Fruit fly (Drosophila melanogaster) whole organism, wandering third instar larva: ENCODE measurements around the gene CG33932.

Experiments used
- CG32264 ChIP-seq: fragments of 200-800 bp; sonication (Bioruptor generic); optimal IDR thresholded peaks from 2 replicates; lab custom pipeline; 2016; ENCODE audit warnings: missing biosample characterization, missing genetic modification characterization
- CrebA ChIP-seq: fragments of 200-800 bp; sonication (Bioruptor generic); optimal IDR thresholded peaks from 2 replicates; lab custom pipeline; 2016; ENCODE audit warnings: missing biosample characterization, mild to moderate bottlenecking, missing genetic modification characterization, borderline replicate concordance
- Dfd ChIP-seq: fragments of >200 bp; optimal IDR thresholded peaks from 2 replicates; lab custom pipeline; 2017; ENCODE audit warnings: missing biosample characterization, missing genetic modification characterization
- Dif ChIP-seq: fragments of 200-275, 200-300 bp; sonication (Bioruptor generic); optimal IDR thresholded peaks from 2 replicates; lab custom pipeline; 2018; ENCODE audit warnings: missing biosample characterization, missing genetic modification characterization; ENCODE audit not compliant: partially characterized antibody
- GATAd ChIP-seq: sonication (Bioruptor generic); optimal IDR thresholded peaks from 2 replicates; lab custom pipeline; 2016; ENCODE audit warnings: missing biosample characterization, missing genetic modification characterization
- Hnf4 ChIP-seq: fragments of 200-800 bp; sonication (Bioruptor generic); optimal IDR thresholded peaks from 2 replicates; lab custom pipeline; 2016; ENCODE audit warnings: missing biosample characterization, mild to moderate bottlenecking, missing genetic modification characterization
- Hr78 ChIP-seq: fragments of >200 bp; optimal IDR thresholded peaks from 2 replicates; lab custom pipeline; 2017; ENCODE audit warnings: missing biosample characterization, missing genetic modification characterization
- Hr83 ChIP-seq: fragments of 200-300 bp; sonication (Bioruptor generic); optimal IDR thresholded peaks from 2 replicates; lab custom pipeline; 2016; ENCODE audit warnings: missing biosample characterization, mild to moderate bottlenecking, missing genetic modification characterization, moderate library complexity; ENCODE audit not compliant: poor library complexity, severe bottlenecking
- Jra ChIP-seq: sonication (Bioruptor generic); optimal IDR thresholded peaks from 2 replicates; lab custom pipeline; 2016; ENCODE audit warnings: missing biosample characterization, missing genetic modification characterization
- Myc ChIP-seq: fragments of >200 bp; optimal IDR thresholded peaks from 2 replicates; lab custom pipeline; 2017
- Rel ChIP-seq, 2 experiments: fragments of 200-800 bp; sonication (Bioruptor generic) in 1 of 2; optimal IDR thresholded peaks; 2 replicates in 1 of 2; 3 replicates in 1 of 2; lab custom pipeline; 2016 to 2019; ENCODE audit warnings: mild to moderate bottlenecking in 2 of 2, missing biosample characterization in 2 of 2, missing genetic modification characterization in 2 of 2, moderate library complexity in 1 of 2
- Sp1 ChIP-seq: fragments of 200-800 bp; sonication (Bioruptor generic); optimal IDR thresholded peaks from 3 replicates; lab custom pipeline; 2019; ENCODE audit warnings: missing biosample characterization, mild to moderate bottlenecking, missing genetic modification characterization, moderate library complexity
- Vsx2 ChIP-seq: fragments of 200-300, 225-300 bp; sonication (Bioruptor generic); optimal IDR thresholded peaks from 2 replicates; lab custom pipeline; 2018; ENCODE audit warnings: missing biosample characterization, missing genetic modification characterization; ENCODE audit not compliant: partially characterized antibody
- dl ChIP-seq, 2 experiments: fragments of 175-275, 200-275 bp in 1 of 2; fragments of 200-275 bp in 1 of 2; sonication (Bioruptor generic); optimal IDR thresholded peaks; lab custom pipeline; 2018; ENCODE audit warnings: mild to moderate bottlenecking in 2 of 2, missing biosample characterization in 2 of 2, missing genetic modification characterization in 2 of 2, moderate library complexity in 2 of 2; ENCODE audit not compliant: partially characterized antibody in 2 of 2, insufficient read depth in 1 of 2
- dsf ChIP-seq: sonication (Bioruptor generic); optimal IDR thresholded peaks from 2 replicates; lab custom pipeline; 2016; ENCODE audit warnings: missing biosample characterization, missing genetic modification characterization, borderline replicate concordance
- ey ChIP-seq: fragments of 200-800 bp; sonication (Bioruptor generic); optimal IDR thresholded peaks from 2 replicates; lab custom pipeline; 2016; ENCODE audit warnings: missing biosample characterization, missing genetic modification characterization
- foxo ChIP-seq, 2 experiments: fragments of 200-800 bp; sonication (Bioruptor generic); optimal IDR thresholded peaks; 2 replicates in 1 of 2; 3 replicates in 1 of 2; lab custom pipeline; 2016 to 2017; ENCODE audit warnings: missing biosample characterization in 2 of 2, missing genetic modification characterization in 2 of 2
- fru ChIP-seq: fragments of 200-800 bp; sonication (Bioruptor generic); optimal IDR thresholded peaks from 3 replicates; lab custom pipeline; 2016; ENCODE audit warnings: missing biosample characterization, mild to moderate bottlenecking, missing genetic modification characterization
- h ChIP-seq: fragments of 200-800 bp; sonication (Bioruptor generic); optimal IDR thresholded peaks from 3 replicates; lab custom pipeline; 2016; ENCODE audit warnings: missing biosample characterization, mild to moderate bottlenecking, missing genetic modification characterization
- jim ChIP-seq: fragments of 175-275, 200-325 bp; sonication (Bioruptor generic); optimal IDR thresholded peaks from 2 replicates; lab custom pipeline; 2016; ENCODE audit warnings: missing biosample characterization, mild to moderate bottlenecking, missing genetic modification characterization
- lola ChIP-seq: fragments of >200 bp; optimal IDR thresholded peaks from 2 replicates; lab custom pipeline; 2017; ENCODE audit warnings: missing biosample characterization, missing genetic modification characterization
- pan ChIP-seq: fragments of >200 bp; optimal IDR thresholded peaks from 2 replicates; lab custom pipeline; 2017
- psq ChIP-seq: fragments of 200-800 bp; sonication (Bioruptor generic); optimal IDR thresholded peaks from 3 replicates; lab custom pipeline; 2017; ENCODE audit warnings: missing biosample characterization, mild to moderate bottlenecking, missing genetic modification characterization, moderate library complexity
- rgr ChIP-seq: fragments of 200-800 bp; sonication (Bioruptor generic); optimal IDR thresholded peaks from 3 replicates; lab custom pipeline; 2016; ENCODE audit warnings: missing biosample characterization, mild to moderate bottlenecking, missing genetic modification characterization
- sage ChIP-seq: fragments of 200-800 bp; sonication (Bioruptor generic); optimal IDR thresholded peaks from 2 replicates; lab custom pipeline; 2016; ENCODE audit warnings: missing biosample characterization, mild to moderate bottlenecking, missing genetic modification characterization
- sv ChIP-seq: fragments of 200-800 bp; sonication (Bioruptor generic); optimal IDR thresholded peaks from 3 replicates; lab custom pipeline; 2016; ENCODE audit warnings: missing biosample characterization, missing genetic modification characterization
- tai ChIP-seq: sonication (Bioruptor generic); optimal IDR thresholded peaks from 2 replicates; lab custom pipeline; 2016; ENCODE audit warnings: missing biosample characterization, missing genetic modification characterization
- usp ChIP-seq: fragments of >200 bp; optimal IDR thresholded peaks from 2 replicates; lab custom pipeline; 2017; ENCODE audit warnings: missing biosample characterization, missing genetic modification characterization

CG33932 gene

DNA sequence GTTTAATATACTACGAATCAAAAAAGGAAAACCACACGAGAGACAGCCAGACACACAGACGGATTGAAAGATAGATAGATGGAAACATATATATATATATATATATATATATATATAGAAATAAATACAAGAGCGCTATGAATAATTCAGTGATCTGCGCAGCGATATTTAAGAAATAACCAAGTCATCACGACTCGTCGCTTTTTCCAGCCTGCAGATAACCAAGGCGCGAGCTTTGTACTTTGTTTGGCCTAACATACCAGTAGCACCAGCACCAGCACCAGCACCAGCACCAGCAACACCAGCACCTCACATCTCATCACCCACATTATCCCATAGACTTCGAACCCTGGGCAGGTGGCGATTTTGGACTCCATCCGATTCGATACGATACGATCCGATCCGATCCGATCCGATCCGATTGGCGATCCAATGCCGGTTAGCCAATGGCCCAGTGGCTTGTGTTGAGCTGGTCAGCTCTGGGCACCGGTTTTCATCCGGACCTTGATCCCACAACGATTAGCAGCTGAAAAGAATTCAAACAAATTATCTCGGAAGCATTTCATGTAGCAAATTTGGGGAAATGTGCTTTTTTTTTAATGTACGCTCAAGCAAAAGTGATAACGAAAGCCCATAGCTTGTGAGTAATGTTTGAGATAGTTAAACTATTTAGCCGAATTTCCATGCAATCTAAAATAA is 10.6 kb downstream of the CG33932 start:
- no peak for TF ChIP-seq usp (GFP tag; lab: Kevin White, UChicago)
- TF ChIP-seq Vsx2 (GFP tag; lab: Kevin White, UChicago) = no peak
- TF ChIP-seq Dfd (GFP tag; lab: Kevin White, UChicago) = no peak
- no peak for TF ChIP-seq Jra
- TF ChIP-seq CrebA (GFP tag; lab: Kevin White, UChicago) = no peak
- no peak for TF ChIP-seq Dif (GFP tag; lab: Kevin White, UChicago)
- TF ChIP-seq Hnf4 (GFP tag; lab: Kevin White, UChicago) = peak; percentile 63
- TF ChIP-seq Rel (GFP tag; optimal IDR thresholded peaks at IDR 0.05; lab: Kevin White, UChicago) = no peak
- peak; percentile 15 for TF ChIP-seq Rel (tag; optimal IDR thresholded peaks at IDR 0.05; lab: Kevin White, UChicago)

DNA sequence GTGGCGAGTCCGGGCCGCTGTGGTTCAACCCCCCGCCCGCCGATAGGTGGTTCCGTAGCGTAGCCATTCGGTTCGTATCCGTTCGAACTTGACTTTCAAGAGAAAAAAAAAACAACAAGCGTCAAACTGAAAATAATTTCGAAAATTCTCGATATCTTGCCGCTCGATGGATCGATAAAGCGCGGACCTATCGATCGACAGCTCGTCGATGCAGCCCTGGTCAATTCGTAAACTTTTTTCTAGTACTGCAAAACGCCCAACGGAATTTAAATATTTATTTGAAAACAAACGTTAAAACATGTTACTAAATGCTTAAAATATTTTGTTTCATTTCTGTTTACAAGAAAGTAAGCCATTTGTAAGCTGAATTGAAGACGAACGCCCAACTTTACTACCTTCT is 17.9 kb downstream of the CG33932 start:
- TF ChIP-seq Hr78 (GFP tag; lab: Kevin White, UChicago) (no peak), CG32264 (GFP tag; lab: Kevin White, UChicago) (no peak), Hr83 (GFP tag; lab: Kevin White, UChicago) (peak; percentile 6), foxo (GFP tag; optimal IDR thresholded peaks at IDR 0.05; lab: Kevin White, UChicago) (peak in 1 of 2 experiments; percentile 18)

DNA sequence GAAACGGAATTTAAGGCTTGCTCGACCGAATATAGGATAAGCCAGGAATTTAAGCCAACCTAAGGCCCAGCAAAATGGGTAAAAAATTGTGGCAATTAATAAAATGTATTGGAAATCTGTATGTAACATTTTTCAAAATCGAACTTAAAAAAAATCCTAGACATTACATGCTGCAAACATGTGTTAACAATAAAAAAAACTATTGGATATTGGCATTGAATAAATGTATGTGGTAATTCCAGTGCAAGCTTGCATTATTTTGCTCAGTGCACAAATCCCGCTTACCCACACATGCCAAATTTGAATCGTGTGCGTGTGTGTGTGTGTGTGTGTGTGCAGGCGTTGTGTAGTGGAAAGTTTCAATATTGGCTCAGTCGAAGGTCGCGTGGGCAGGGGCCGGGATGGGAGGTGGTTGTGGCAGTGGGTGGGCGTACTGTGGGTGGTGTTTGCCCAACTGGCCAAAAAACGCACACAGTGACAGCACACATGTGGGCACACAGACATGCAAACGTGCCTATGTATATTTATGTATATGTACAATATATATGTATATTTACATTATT is 19.3 kb downstream of the CG33932 start:
- TF ChIP-seq ey (GFP tag; lab: Kevin White, UChicago) (peak; percentile 13), fru (GFP tag; lab: Kevin White, UChicago) (peak; percentile 3), Hnf4 (GFP tag; lab: Kevin White, UChicago) (no peak), foxo (GFP tag; optimal IDR thresholded peaks at IDR 0.05; lab: Kevin White, UChicago) (peak in 1 of 2 experiments; percentile 24), h (peak; percentile 12), Jra (no peak), dsf (GFP tag; lab: Kevin White, UChicago) (no peak), rgr (peak; percentile 1)
- TF ChIP-seq, all 38 proteins: peak for 5

DNA sequence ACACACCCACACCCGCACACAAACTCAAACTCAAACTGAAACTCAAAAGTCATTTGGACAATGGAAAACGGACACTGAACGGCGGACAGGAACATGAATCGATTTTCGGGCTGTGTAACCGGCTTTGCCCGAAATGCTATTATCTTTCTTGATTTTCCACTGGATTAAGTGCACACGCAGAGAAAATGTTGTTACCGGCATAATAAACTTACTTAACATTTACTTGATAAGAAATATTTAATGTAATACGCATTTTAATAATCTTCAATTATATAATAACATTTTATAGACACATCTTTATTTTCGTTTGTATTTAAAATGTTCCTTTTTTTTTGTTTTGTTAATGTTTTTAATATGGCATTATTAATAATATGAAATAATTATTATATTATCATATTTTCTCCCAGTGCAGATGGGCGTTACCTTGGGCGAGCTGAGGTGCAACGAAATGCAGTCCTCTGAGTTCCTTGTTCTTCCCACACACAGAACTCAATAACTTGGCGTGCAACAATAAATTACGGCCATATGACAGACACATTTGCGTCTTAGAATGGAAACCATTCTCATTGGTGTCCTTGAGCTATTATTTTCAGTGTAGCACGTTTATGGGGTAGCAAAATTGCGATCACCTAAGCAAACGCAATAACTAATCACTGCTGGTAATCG is 20.7 kb downstream of the CG33932 start, which contains the start of gene CG12702:
Gene CG12702, minus strand, starts transcription at position 51 of the 666 bp plus-strand sequence.
- TF ChIP-seq foxo (GFP tag; optimal IDR thresholded peaks at IDR 0.05; lab: Kevin White, UChicago) = no peak
- TF ChIP-seq ey (GFP tag; lab: Kevin White, UChicago) = no peak
- no peak for TF ChIP-seq Myc (lab: Kevin White, UChicago)
- TF ChIP-seq tai (GFP tag; lab: Kevin White, UChicago) = no peak
- no peak for TF ChIP-seq sv
- TF ChIP-seq dl (GFP tag; optimal IDR thresholded peaks at IDR 0.05; lab: Kevin White, UChicago; ENCODE audit: insufficient read depth in 1 of 2, partially characterized antibody in 2 of 2) = no peak
- TF ChIP-seq Hr83 (GFP tag; lab: Kevin White, UChicago) = no peak
- TF ChIP-seq psq (GFP tag; lab: Kevin White, UChicago) = no peak
- no peak for TF ChIP-seq GATAd (GFP tag; lab: Kevin White, UChicago)
- TF ChIP-seq jim (GFP tag; lab: Kevin White, UChicago) = no peak
- TF ChIP-seq Jra = no peak

DNA sequence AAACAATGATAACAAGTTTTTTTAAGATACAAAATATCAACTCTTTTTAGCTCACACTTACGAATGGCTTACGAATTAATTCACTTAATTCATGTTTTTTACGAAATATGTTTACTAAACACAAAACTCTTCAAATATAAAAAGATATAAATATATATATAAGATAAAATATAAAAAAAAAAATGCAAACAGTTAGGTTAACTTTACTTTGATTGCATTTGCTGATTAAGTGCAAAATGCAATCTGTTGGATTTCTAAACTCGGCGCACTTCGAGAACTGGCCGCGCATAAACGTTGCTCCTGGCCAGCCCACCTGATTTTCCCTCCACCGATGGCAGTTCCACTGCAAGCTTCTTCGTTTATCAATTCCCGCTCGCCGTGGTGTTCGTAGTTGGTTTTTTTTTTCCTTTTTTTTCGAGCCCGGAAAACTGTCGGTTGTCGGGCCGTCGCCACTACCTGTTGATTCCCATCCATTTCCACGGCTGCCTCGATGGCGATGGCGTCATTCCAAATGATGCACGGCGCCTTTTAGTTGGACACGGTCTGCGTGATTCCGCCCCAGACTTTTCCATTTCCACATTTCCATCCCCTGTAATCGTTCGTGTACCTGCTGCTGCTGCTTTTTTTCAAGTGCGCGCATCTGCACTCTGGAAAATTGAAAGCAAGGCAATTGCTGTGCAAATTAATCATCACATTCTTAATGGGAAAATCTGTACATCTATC is 21.4 kb downstream of the CG33932 start:
- no peak for TF ChIP-seq Vsx2 (GFP tag; lab: Kevin White, UChicago)
- no peak for TF ChIP-seq foxo (GFP tag; optimal IDR thresholded peaks at IDR 0.05; lab: Kevin White, UChicago)
- TF ChIP-seq Sp1 (GFP tag; lab: Kevin White, UChicago) = no peak
- no peak for TF ChIP-seq lola (GFP tag; lab: Kevin White, UChicago)
- no peak for TF ChIP-seq Myc (lab: Kevin White, UChicago)
- no peak for TF ChIP-seq sage (GFP tag; lab: Kevin White, UChicago)
- no peak for TF ChIP-seq sv
- TF ChIP-seq rgr = no peak
- TF ChIP-seq h = no peak
- TF ChIP-seq pan = no peak
